Worm (Caenorhabditis elegans) whole organism, late embryonic: ENCODE data around the gene R05D3.12.

Experiments used
- C38D4.7 ChIP-seq: fragments of 200-800 bp; sonication (Bioruptor generic); optimal IDR thresholded peaks from 2 replicates; lab custom pipeline; 2018; ENCODE audit warnings: mild to moderate bottlenecking, missing genetic modification characterization, moderate library complexity, missing compliant biosample characterization
- F13H6.1 ChIP-seq: sonication (generic microtip); optimal IDR thresholded peaks from 2 replicates; lab custom pipeline; 2016; ENCODE audit warnings: missing genetic modification characterization, missing compliant biosample characterization
- K02D7.2 ChIP-seq: sonication (generic microtip); optimal IDR thresholded peaks from 2 replicates; lab custom pipeline; 2017; ENCODE audit warnings: mild to moderate bottlenecking, missing genetic modification characterization, missing compliant biosample characterization
- K09A11.1 ChIP-seq: sonication (generic microtip); optimal IDR thresholded peaks from 2 replicates; lab custom pipeline; 2017; ENCODE audit warnings: antibody characterized with exemption, mild to moderate bottlenecking, missing genetic modification characterization, missing compliant biosample characterization; ENCODE audit not compliant: insufficient read depth
- ama-1 ChIP-seq: fragments of 150-350 bp; optimal IDR thresholded peaks from 2 replicates; lab custom pipeline; 2014
- ceh-14 ChIP-seq: sonication (generic microtip); optimal IDR thresholded peaks from 2 replicates; lab custom pipeline; 2016; ENCODE audit warnings: missing genotype, missing genetic modification characterization, missing compliant biosample characterization
- ceh-19 ChIP-seq: fragments of 200-800 bp; sonication (Bioruptor generic); optimal IDR thresholded peaks from 2 replicates; lab custom pipeline; 2018; ENCODE audit warnings: mild to moderate bottlenecking, missing genetic modification characterization, missing compliant biosample characterization
- ceh-22 ChIP-seq: sonication (generic microtip); optimal IDR thresholded peaks from 2 replicates; lab custom pipeline; 2017; ENCODE audit warnings: missing biosample characterization, missing genetic modification characterization
- ceh-30 ChIP-seq: fragments of 150-350 bp; optimal IDR thresholded peaks from 2 replicates; lab custom pipeline; 2014; ENCODE audit warnings: missing biosample characterization, missing genetic modification characterization
- ceh-31 ChIP-seq: sonication (generic microtip); optimal IDR thresholded peaks from 2 replicates; lab custom pipeline; 2016; ENCODE audit warnings: missing genetic modification characterization, missing compliant biosample characterization
- ceh-34 ChIP-seq: sonication (generic microtip); optimal IDR thresholded peaks from 2 replicates; lab custom pipeline; 2016; ENCODE audit warnings: mild to moderate bottlenecking, missing genetic modification characterization, missing compliant biosample characterization
- ceh-45 ChIP-seq: fragments of 200-800 bp; sonication (Bioruptor generic); IDR thresholded peaks from 2 replicates; pipeline ENCODE4 v1.3.6; 2022; ENCODE audit warnings: missing genetic modification reagents, missing genetic modification characterization, missing compliant biosample characterization
- ceh-48 ChIP-seq: sonication (generic microtip); optimal IDR thresholded peaks from 2 replicates; lab custom pipeline; 2016; ENCODE audit warnings: missing genetic modification characterization, inconsistent platforms, missing compliant biosample characterization
- ceh-9 ChIP-seq: sonication (generic microtip); optimal IDR thresholded peaks from 2 replicates; lab custom pipeline; 2016; ENCODE audit warnings: mild to moderate bottlenecking, missing genetic modification characterization, inconsistent platforms, missing compliant biosample characterization
- che-1 ChIP-seq: sonication (generic microtip); optimal IDR thresholded peaks from 2 replicates; lab custom pipeline; 2016; ENCODE audit warnings: mild to moderate bottlenecking, missing genetic modification characterization, missing compliant biosample characterization
- dve-1 ChIP-seq: sonication (generic microtip); optimal IDR thresholded peaks from 2 replicates; lab custom pipeline; 2017; ENCODE audit warnings: antibody characterized with exemption, mild to moderate bottlenecking, missing genetic modification characterization, missing compliant biosample characterization
- ets-4 ChIP-seq: sonication (generic microtip); optimal IDR thresholded peaks from 2 replicates; lab custom pipeline; 2016; ENCODE audit warnings: missing genetic modification characterization, missing compliant biosample characterization
- eyg-1 ChIP-seq: sonication (generic microtip); optimal IDR thresholded peaks from 2 replicates; lab custom pipeline; 2016; ENCODE audit warnings: missing genotype, missing genetic modification characterization, missing compliant biosample characterization
- fax-1 ChIP-seq: sonication (generic microtip); optimal IDR thresholded peaks from 2 replicates; lab custom pipeline; 2016; ENCODE audit warnings: missing genotype, missing genetic modification characterization, missing compliant biosample characterization
- fkh-6 ChIP-seq: sonication (generic microtip); optimal IDR thresholded peaks from 2 replicates; lab custom pipeline; 2016; ENCODE audit warnings: missing genetic modification characterization, missing compliant biosample characterization
- gmeb-2 ChIP-seq: sonication (generic microtip); optimal IDR thresholded peaks from 2 replicates; lab custom pipeline; 2016; ENCODE audit warnings: missing genetic modification characterization, inconsistent platforms, missing compliant biosample characterization
- hlh-13 ChIP-seq: fragments of 200-800 bp; sonication (Bioruptor generic); optimal IDR thresholded peaks from 2 replicates; lab custom pipeline; 2018; ENCODE audit warnings: mild to moderate bottlenecking, missing genetic modification characterization, missing compliant biosample characterization
- hlh-15 ChIP-seq: sonication (generic microtip); optimal IDR thresholded peaks from 2 replicates; lab custom pipeline; 2016; ENCODE audit warnings: missing genetic modification characterization, missing compliant biosample characterization
- hlh-30 ChIP-seq: sonication (generic microtip); optimal IDR thresholded peaks from 2 replicates; lab custom pipeline; 2017; ENCODE audit warnings: antibody characterized with exemption, missing genetic modification characterization, missing compliant biosample characterization; ENCODE audit not compliant: insufficient read depth
- hlh-6 ChIP-seq: sonication (generic microtip); optimal IDR thresholded peaks from 2 replicates; lab custom pipeline; 2016; ENCODE audit warnings: missing genotype, missing genetic modification characterization, missing compliant biosample characterization
- hlh-8 ChIP-seq: sonication (generic microtip); optimal IDR thresholded peaks from 2 replicates; lab custom pipeline; 2016; ENCODE audit warnings: missing genotype, missing genetic modification characterization, missing compliant biosample characterization
- lim-6 ChIP-seq: sonication (generic microtip); optimal IDR thresholded peaks from 2 replicates; lab custom pipeline; 2016; ENCODE audit warnings: missing genetic modification characterization, missing compliant biosample characterization
- lin-11 ChIP-seq: fragments of 200-800 bp; sonication (Bioruptor generic); optimal IDR thresholded peaks from 2 replicates; lab custom pipeline; 2018; ENCODE audit warnings: mild to moderate bottlenecking, missing genetic modification characterization, missing compliant biosample characterization
- madf-2 ChIP-seq: sonication (generic microtip); optimal IDR thresholded peaks from 2 replicates; lab custom pipeline; 2017; ENCODE audit warnings: missing genetic modification characterization, missing compliant biosample characterization
- mec-3 ChIP-seq: sonication (generic microtip); optimal IDR thresholded peaks from 2 replicates; lab custom pipeline; 2016; ENCODE audit warnings: borderline replicate concordance, missing genetic modification characterization, missing compliant biosample characterization
- nfya-1 ChIP-seq: sonication (generic microtip); optimal IDR thresholded peaks from 2 replicates; lab custom pipeline; 2017; ENCODE audit warnings: missing genetic modification characterization, mild to moderate bottlenecking, missing compliant biosample characterization, antibody characterized with exemption, moderate library complexity
- nhr-11 ChIP-seq: fragments of 150-350 bp; optimal IDR thresholded peaks from 2 replicates; lab custom pipeline; 2014; ENCODE audit warnings: missing biosample characterization, missing genetic modification characterization
- npax-4 ChIP-seq: sonication (generic microtip); optimal IDR thresholded peaks from 2 replicates; lab custom pipeline; 2016; ENCODE audit warnings: missing genetic modification characterization, missing compliant biosample characterization
- odd-2 ChIP-seq: sonication (generic microtip); optimal IDR thresholded peaks from 2 replicates; lab custom pipeline; 2017; ENCODE audit warnings: antibody characterized with exemption, mild to moderate bottlenecking, missing genetic modification characterization, missing compliant biosample characterization
- pag-3 ChIP-seq: sonication (generic microtip); optimal IDR thresholded peaks from 2 replicates; lab custom pipeline; 2016; ENCODE audit warnings: missing compliant biosample characterization, missing genetic modification characterization, borderline replicate concordance
- pat-9 ChIP-seq: fragments of 200-800 bp; sonication (Bioruptor generic); optimal IDR thresholded peaks from 2 replicates; lab custom pipeline; 2018; ENCODE audit warnings: mild to moderate bottlenecking, missing genetic modification characterization, moderate library complexity, missing compliant biosample characterization
- pha-2 ChIP-seq: sonication (generic microtip); optimal IDR thresholded peaks from 2 replicates; lab custom pipeline; 2017; ENCODE audit warnings: mild to moderate bottlenecking, missing genetic modification characterization, missing compliant biosample characterization
- pros-1 ChIP-seq: fragments of 150-350 bp; optimal IDR thresholded peaks from 2 replicates; lab custom pipeline; 2014; ENCODE audit warnings: missing biosample characterization, missing genetic modification reagents, missing genetic modification characterization
- ref-2 ChIP-seq: sonication (generic microtip); optimal IDR thresholded peaks from 2 replicates; lab custom pipeline; 2016; ENCODE audit warnings: missing genetic modification characterization, missing compliant biosample characterization
- rnt-1 ChIP-seq: sonication (generic microtip); optimal IDR thresholded peaks from 2 replicates; lab custom pipeline; 2016; ENCODE audit warnings: missing genetic modification characterization, missing compliant biosample characterization
- sox-4 ChIP-seq: sonication (generic microtip); optimal IDR thresholded peaks from 2 replicates; lab custom pipeline; 2017; ENCODE audit warnings: mild to moderate bottlenecking, missing genetic modification characterization, inconsistent platforms, missing compliant biosample characterization
- ttx-3 ChIP-seq: sonication (generic microtip); optimal IDR thresholded peaks from 2 replicates; lab custom pipeline; 2016; ENCODE audit warnings: missing genetic modification reagents, missing genetic modification characterization, missing compliant biosample characterization
- unc-42 ChIP-seq: sonication (generic microtip); optimal IDR thresholded peaks from 2 replicates; lab custom pipeline; 2016; ENCODE audit warnings: missing genotype, missing genetic modification characterization, missing compliant biosample characterization
- unc-55 ChIP-seq: sonication (generic microtip); optimal IDR thresholded peaks from 2 replicates; lab custom pipeline; 2017; ENCODE audit warnings: missing biosample characterization, missing genetic modification reagents, missing genetic modification characterization
- unc-86 ChIP-seq: sonication (generic microtip); optimal IDR thresholded peaks from 2 replicates; lab custom pipeline; 2016; ENCODE audit warnings: missing genetic modification characterization, missing compliant biosample characterization
- zip-5 ChIP-seq: sonication (generic microtip); optimal IDR thresholded peaks from 2 replicates; lab custom pipeline; 2016; ENCODE audit warnings: missing genetic modification characterization, missing compliant biosample characterization
- ztf-16 ChIP-seq: sonication (generic microtip); optimal IDR thresholded peaks from 2 replicates; lab custom pipeline; 2017; ENCODE audit warnings: missing genetic modification characterization, missing compliant biosample characterization

R05D3.12 gene

ce11 chrIII:8409166-8409565 is 28.4 kb downstream of the R05D3.12 start, which contains the start of gene ZK353.9:
Gene ZK353.9, plus strand, starts transcription at chrIII:8409496.
- TF ChIP-seq F13H6.1 (tag; lab: Kevin White, UChicago) = no peak
- TF ChIP-seq hlh-6 (tag; lab: Kevin White, UChicago) = no peak
- no peak for TF ChIP-seq pat-9
- TF ChIP-seq unc-42 = no peak
- no peak for TF ChIP-seq ceh-45 (GFP tag; lab: Robert Waterston, UW)
- no peak for TF ChIP-seq K09A11.1 (tag; lab: Kevin White, UChicago)
- TF ChIP-seq ttx-3 (tag; lab: Kevin White, UChicago) = no peak
- TF ChIP-seq ceh-22 (tag; lab: Kevin White, UChicago) = no peak
- no peak for TF ChIP-seq ztf-16 (tag; lab: Kevin White, UChicago)
- TF ChIP-seq ceh-19 (GFP tag; lab: Kevin White, UChicago) = no peak
- no peak for TF ChIP-seq npax-4 (tag; lab: Kevin White, UChicago)

- TF ChIP-seq ceh-14 (tag; lab: Kevin White, UChicago) (no peak), C38D4.7 (GFP tag; lab: Kevin White, UChicago) (no peak), unc-55 (GFP tag; lab: Kevin White, UChicago) (peak; percentile 30), pros-1 (tag; lab: Kevin White, UChicago) (no peak), eyg-1 (tag; lab: Kevin White, UChicago) (no peak), F13H6.1 (tag; lab: Kevin White, UChicago) (no peak), ceh-34 (tag; lab: Kevin White, UChicago) (no peak)
- TF ChIP-seq, all 69 proteins: peak for 1
Measured at ce11 chrIII:8410747-8411146, 30.0 kb downstream of the R05D3.12 start.

- no peak for TF ChIP-seq nhr-11 (tag; lab: Kevin White, UChicago)
- no peak for TF ChIP-seq ceh-14 (tag; lab: Kevin White, UChicago)
- TF ChIP-seq madf-2 (tag; lab: Kevin White, UChicago) = no peak
- TF ChIP-seq gmeb-2 = no peak
- TF ChIP-seq ama-1 (lab: Kevin White, UChicago) = no peak
- no peak for TF ChIP-seq hlh-15 (tag; lab: Kevin White, UChicago)
- TF ChIP-seq pros-1 (tag; lab: Kevin White, UChicago) = no peak
- no peak for TF ChIP-seq ceh-19 (GFP tag; lab: Kevin White, UChicago)
- no peak for TF ChIP-seq ceh-30
- TF ChIP-seq ceh-22 (tag; lab: Kevin White, UChicago) = no peak
- TF ChIP-seq F13H6.1 (tag; lab: Kevin White, UChicago) = no peak
- no peak for TF ChIP-seq che-1 (tag; lab: Kevin White, UChicago)
- TF ChIP-seq K09A11.1 (tag; lab: Kevin White, UChicago) = no peak
- TF ChIP-seq hlh-8 (tag; lab: Kevin White, UChicago) = no peak
- TF ChIP-seq lin-11 (tag; lab: Kevin White, UChicago) = no peak
- TF ChIP-seq rnt-1 (tag; lab: Kevin White, UChicago) = no peak
- no peak for TF ChIP-seq hlh-13
- TF ChIP-seq pha-2 = no peak
- no peak for TF ChIP-seq hlh-30 (tag; lab: Kevin White, UChicago)
- TF ChIP-seq nfya-1 (tag; lab: Kevin White, UChicago) = peak; percentile 91
- peak; percentile 46 for TF ChIP-seq unc-42
- no peak for TF ChIP-seq ceh-48
- peak; percentile 75 for TF ChIP-seq ceh-31 (tag; lab: Kevin White, UChicago)
- TF ChIP-seq dve-1 (tag; lab: Kevin White, UChicago) = peak; percentile 27
- TF ChIP-seq pag-3 (tag; lab: Kevin White, UChicago) = no peak
- TF ChIP-seq fax-1 = no peak
- peak; percentile 13 for TF ChIP-seq ets-4
- no peak for TF ChIP-seq K02D7.2 (tag; lab: Kevin White, UChicago)
- TF ChIP-seq ref-2 (tag; lab: Kevin White, UChicago) = peak; percentile 67
- TF ChIP-seq pat-9 = no peak
- TF ChIP-seq mec-3 (tag; lab: Kevin White, UChicago) = no peak
- no peak for TF ChIP-seq npax-4 (tag; lab: Kevin White, UChicago)
- no peak for TF ChIP-seq fkh-6 (tag; lab: Kevin White, UChicago)
- no peak for TF ChIP-seq sox-4 (tag; lab: Kevin White, UChicago)
- no peak for TF ChIP-seq unc-86 (tag; lab: Kevin White, UChicago)
- no peak for TF ChIP-seq ceh-34 (tag; lab: Kevin White, UChicago)
- TF ChIP-seq ztf-16 (tag; lab: Kevin White, UChicago) = no peak
- TF ChIP-seq odd-2 (tag; lab: Kevin White, UChicago) = no peak
- no peak for TF ChIP-seq lim-6 (tag; lab: Kevin White, UChicago)
- TF ChIP-seq eyg-1 (tag; lab: Kevin White, UChicago) = no peak
- no peak for TF ChIP-seq C38D4.7 (GFP tag; lab: Kevin White, UChicago)
- no peak for TF ChIP-seq ceh-9
- no peak for TF ChIP-seq zip-5 (tag; lab: Kevin White, UChicago)
Measured at ce11 chrIII:8411976-8412375, 31.2 kb downstream of the R05D3.12 start.
